Worm (Caenorhabditis elegans): ENCODE results near the gene ule-2.

ule-2 gene

DNA sequence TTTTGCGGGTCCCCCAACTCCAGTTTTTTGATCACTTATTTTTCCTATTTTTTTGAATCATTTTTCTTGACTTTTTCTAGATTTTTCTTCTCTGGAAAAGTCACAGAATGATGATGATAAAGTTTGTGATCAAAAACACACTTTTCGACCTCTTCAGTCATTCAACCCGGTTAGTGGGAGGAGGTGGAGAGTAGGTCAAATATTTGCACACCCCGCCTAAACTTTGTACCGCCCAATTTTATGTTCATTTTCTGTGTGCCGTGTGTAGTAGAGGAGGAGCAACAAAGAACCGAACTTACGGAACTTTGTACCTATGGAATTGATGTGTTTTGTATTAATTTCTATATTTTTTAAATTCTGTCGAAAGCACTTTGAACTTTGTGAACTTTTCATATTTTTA is 17.4 kb upstream of the ule-2 start:
- TF ChIP-seq nfya-2 (GFP tag; IDR thresholded peaks at IDR 0.05) (no peak), madf-3 (GFP tag; IDR thresholded peaks at IDR 0.05) (no peak), ama-1 (optimal IDR thresholded peaks at IDR 0.05) (peak; percentile 17), ama-1 (GFP tag; optimal IDR thresholded peaks at IDR 0.05) (no peak), nhr-120 (GFP tag; IDR thresholded peaks at IDR 0.05) (no peak), akir-1 (GFP tag; optimal IDR thresholded peaks at IDR 0.05) (no peak), nfya-1 (tag; optimal IDR thresholded peaks at IDR 0.05; ENCODE audit: borderline replicate concordance, insufficient read depth) (no peak), mel-28 (tag; optimal IDR thresholded peaks at IDR 0.05; ENCODE audit: borderline replicate concordance) (no peak), snpc-4 (GFP tag; optimal IDR thresholded peaks at IDR 0.05) (no peak), snpc-4 (tag; optimal IDR thresholded peaks at IDR 0.05) (no peak), efl-1 (GFP tag; optimal IDR thresholded peaks at IDR 0.05) (peak; percentile 34), attf-5 (GFP tag; optimal IDR thresholded peaks at IDR 0.05) (no peak), cebp-1 (GFP tag; IDR thresholded peaks at IDR 0.05) (no peak), cebp-1 (tag; optimal IDR thresholded peaks at IDR 0.05) (no peak), ztf-18 (tag; optimal IDR thresholded peaks at IDR 0.05) (no peak), nhr-80 (tag; optimal IDR thresholded peaks at IDR 0.05) (peak; percentile 10), aptf-2 (GFP tag; conservative IDR thresholded peaks at IDR 0.05) (no peak), Y79H2A.3 (GFP tag; conservative IDR thresholded peaks at IDR 0.05) (no peak), zfh-2 (GFP tag; conservative IDR thresholded peaks at IDR 0.05) (no peak), pbrm-1 (GFP tag; IDR thresholded peaks at IDR 0.05) (no peak), F22D6.2 (tag; optimal IDR thresholded peaks at IDR 0.05) (no peak), unc-130 (GFP tag; optimal IDR thresholded peaks at IDR 0.05) (no peak), F57A8.1 (GFP tag; optimal IDR thresholded peaks at IDR 0.05) (no peak), Y56A3A.18 (GFP tag; IDR thresholded peaks at IDR 0.05) (no peak)

DNA sequence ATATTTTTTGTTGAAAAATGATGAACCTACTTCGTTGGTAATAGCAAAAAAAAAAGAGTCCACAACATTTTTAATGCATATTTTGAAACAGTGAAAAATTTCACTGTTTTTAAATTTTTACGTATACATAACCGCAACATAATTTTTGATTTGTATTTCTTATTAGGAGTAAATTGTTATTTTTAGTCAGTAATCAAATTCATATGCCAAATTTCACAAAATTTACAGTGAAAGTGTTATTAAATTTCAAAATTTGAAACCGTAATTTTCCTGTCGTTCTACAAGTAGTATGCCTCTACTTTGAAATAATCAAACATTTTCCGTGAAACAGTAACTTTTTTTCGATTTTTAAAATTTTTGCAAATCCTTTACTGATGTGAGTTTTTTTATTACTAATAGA is 16.9 kb upstream of the ule-2 start:
- no peak for TF ChIP-seq attf-6 (GFP tag; IDR thresholded peaks at IDR 0.05)
- no peak for TF ChIP-seq snpc-4 (GFP tag; optimal IDR thresholded peaks at IDR 0.05)
- peak in 2 of 4 experiments; percentile 35 to 61 for TF ChIP-seq snpc-4 (tag; optimal IDR thresholded peaks at IDR 0.05)

DNA sequence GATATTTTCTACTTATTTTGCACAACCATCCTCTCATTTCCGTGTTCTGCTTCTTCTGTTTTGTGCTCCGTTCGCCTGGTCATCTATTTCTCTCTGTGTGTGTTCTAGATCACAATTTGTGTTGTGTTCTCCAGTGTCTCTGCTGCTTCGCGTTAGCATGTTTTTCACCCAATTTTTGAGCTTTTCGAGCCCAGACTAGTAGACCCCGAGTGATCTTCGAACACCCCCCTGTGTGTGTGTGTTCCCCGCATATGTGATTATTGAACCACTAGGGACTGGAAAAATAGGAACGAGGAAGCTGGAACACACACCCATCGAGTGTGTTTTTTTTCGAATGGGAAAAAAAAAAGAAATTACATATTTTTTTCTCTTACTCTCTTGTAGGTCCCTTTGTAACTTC is 16.4 kb upstream of the ule-2 start:
- TF ChIP-seq repo-1 (tag; optimal IDR thresholded peaks at IDR 0.05) (peak; percentile 34), egl-44 (GFP tag; IDR thresholded peaks at IDR 0.05) (no peak), ceh-79 (tag; optimal IDR thresholded peaks at IDR 0.05) (no peak), ztf-3 (GFP tag; optimal IDR thresholded peaks at IDR 0.05) (no peak), K12H6.12 (tag; optimal IDR thresholded peaks at IDR 0.05) (peak; percentile 36), nfyb-1 (GFP tag; IDR thresholded peaks at IDR 0.05) (peak; percentile 21; the same call in 1 of the 2 replicates), lin-54 (GFP tag; optimal IDR thresholded peaks at IDR 0.05) (no peak), madf-6 (GFP tag; IDR thresholded peaks at IDR 0.05) (no peak), ceh-27 (GFP tag; optimal IDR thresholded peaks at IDR 0.05) (peak; percentile 1), cebp-2 (GFP tag; IDR thresholded peaks at IDR 0.05) (peak; percentile 66; the same call in 1 of the 2 replicates), hrde-1 (tag; optimal IDR thresholded peaks at IDR 0.05; ENCODE audit: borderline replicate concordance) (no peak), F57C9.4 (tag; optimal IDR thresholded peaks at IDR 0.05) (peak; percentile 26)

DNA sequence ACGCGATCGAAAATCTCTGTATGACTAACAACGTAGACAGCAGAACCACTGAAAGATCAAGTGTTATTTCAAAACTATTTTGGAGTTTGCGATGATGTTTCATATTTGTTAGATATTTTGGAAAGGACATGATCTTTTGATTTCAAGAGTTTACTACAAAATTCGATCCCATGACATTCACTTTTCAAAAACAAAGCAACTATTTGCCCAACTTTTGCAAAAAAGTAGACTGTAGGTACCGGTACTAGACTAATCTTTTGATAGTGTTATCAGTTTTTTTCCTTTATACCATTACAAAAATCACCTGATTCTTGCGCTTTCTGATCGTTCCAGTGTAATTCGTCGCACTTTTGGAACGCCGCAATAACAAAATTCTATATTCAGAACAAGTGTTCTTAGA is 14.9 kb upstream of the ule-2 start:
- TF ChIP-seq sdz-38 (tag; optimal IDR thresholded peaks at IDR 0.05) (no peak), mes-4 (tag; optimal IDR thresholded peaks at IDR 0.05) (no peak), nhr-80 (tag; optimal IDR thresholded peaks at IDR 0.05) (peak; percentile 20), pha-4 (tag; optimal IDR thresholded peaks at IDR 0.05) (no peak), ztf-28 (GFP tag; IDR thresholded peaks at IDR 0.05) (no peak), F23B12.7 (tag; optimal IDR thresholded peaks at IDR 0.05; ENCODE audit: insufficient read depth) (no peak), B0336.3 (GFP tag; IDR thresholded peaks at IDR 0.05) (no peak)

Measured in whole organism, young adult.